Worm (Caenorhabditis elegans) whole organism, L1 larva: Measurements from ENCODE around the gene C18D11.1.

Experiments used
- C16A3.4 ChIP-seq: fragments of 150-350 bp; optimal IDR thresholded peaks from 2 replicates; lab custom pipeline; 2014; ENCODE audit warnings: missing biosample characterization, missing genetic modification characterization
- C34B4.2 ChIP-seq: sonication (generic microtip); optimal IDR thresholded peaks from 2 replicates; lab custom pipeline; 2017; ENCODE audit warnings: mild to moderate bottlenecking, missing genetic modification characterization, missing compliant biosample characterization
- Y116A8C.19 ChIP-seq: sonication (generic microtip); optimal IDR thresholded peaks from 2 replicates; lab custom pipeline; 2016; ENCODE audit warnings: missing compliant biosample characterization, missing genetic modification characterization, borderline replicate concordance
- alr-1 ChIP-seq: fragments of 200-800 bp; sonication (Bioruptor generic); optimal IDR thresholded peaks from 2 replicates; lab custom pipeline; 2018; ENCODE audit warnings: borderline replicate concordance, mild to moderate bottlenecking, missing genetic modification characterization, missing compliant biosample characterization
- blmp-1 ChIP-seq: fragments of 150-350 bp; optimal IDR thresholded peaks from 2 replicates; lab custom pipeline; 2014; ENCODE audit warnings: missing biosample characterization, missing genetic modification characterization
- ceh-82 ChIP-seq, 3 experiments: fragments of 150-350 bp in 1 of 3; sonication (generic microtip) in 2 of 3; optimal IDR thresholded peaks; 2 replicates each; lab custom pipeline; 2014 to 2017; ENCODE audit warnings: missing biosample characterization in 3 of 3, missing genetic modification characterization in 3 of 3
- ceh-90 ChIP-seq: sonication (generic microtip); optimal IDR thresholded peaks from 2 replicates; lab custom pipeline; 2016; ENCODE audit warnings: missing genetic modification characterization, missing compliant biosample characterization
- ces-1 ChIP-seq: fragments of 150-350 bp; optimal IDR thresholded peaks from 2 replicates; lab custom pipeline; 2014; ENCODE audit warnings: missing biosample characterization, missing genetic modification reagents, missing genetic modification characterization
- dpl-1 ChIP-seq, 3 experiments: fragments of 150-350 bp in 2 of 3; sonication (generic microtip) in 1 of 3; optimal IDR thresholded peaks; 2 replicates each; lab custom pipeline; 2014 to 2017; ENCODE audit warnings: missing biosample characterization in 3 of 3, missing genetic modification characterization in 3 of 3, missing genetic modification reagents in 3 of 3
- dsc-1 ChIP-seq: sonication (generic microtip); optimal IDR thresholded peaks from 2 replicates; lab custom pipeline; 2016; ENCODE audit warnings: mild to moderate bottlenecking, missing genetic modification characterization, missing compliant biosample characterization
- efl-3 ChIP-seq: fragments of 200-800 bp; sonication (Bioruptor generic); optimal IDR thresholded peaks from 2 replicates; lab custom pipeline; 2018; ENCODE audit warnings: mild to moderate bottlenecking, missing genetic modification characterization, missing compliant biosample characterization
- egl-13 ChIP-seq: sonication (generic microtip); optimal IDR thresholded peaks from 2 replicates; lab custom pipeline; 2016; ENCODE audit warnings: missing genotype, missing genetic modification reagents, missing genetic modification characterization, missing compliant biosample characterization
- egl-27 ChIP-seq, 2 experiments: fragments of 150-350 bp in 1 of 2; sonication (generic microtip); optimal IDR thresholded peaks; 3 replicates each; lab custom pipeline; 2017 to 2018; ENCODE audit warnings: missing biosample characterization in 2 of 2, missing genetic modification characterization in 2 of 2, missing genetic modification reagents in 2 of 2
- ets-5 ChIP-seq: fragments of 200-800 bp; sonication (Bioruptor generic); IDR thresholded peaks from 2 replicates; pipeline ENCODE4 v1.3.6; 2022; ENCODE audit warnings: missing genetic modification characterization, missing compliant biosample characterization
- fkh-10 ChIP-seq: sonication (generic microtip); optimal IDR thresholded peaks from 2 replicates; lab custom pipeline; 2017; ENCODE audit warnings: missing biosample characterization, missing genetic modification reagents, missing genetic modification characterization
- fkh-4 ChIP-seq: sonication (generic microtip); optimal IDR thresholded peaks from 2 replicates; lab custom pipeline; 2016; ENCODE audit warnings: missing compliant biosample characterization, missing genetic modification characterization, borderline replicate concordance
- fos-1 ChIP-seq: fragments of 150-350 bp; optimal IDR thresholded peaks from 2 replicates; lab custom pipeline; 2014; ENCODE audit warnings: missing biosample characterization, missing genetic modification characterization
- hlh-17 ChIP-seq: fragments of 200-800 bp; sonication (Bioruptor generic); optimal IDR thresholded peaks from 2 replicates; lab custom pipeline; 2018; ENCODE audit warnings: missing genetic modification characterization, mild to moderate bottlenecking, missing compliant biosample characterization, moderate library complexity, borderline replicate concordance
- hpl-2 ChIP-seq: fragments of 150-350 bp; optimal IDR thresholded peaks from 2 replicates; lab custom pipeline; 2014; ENCODE audit warnings: missing biosample characterization, missing genetic modification reagents, missing genetic modification characterization
- irx-1 ChIP-seq: sonication (generic microtip); optimal IDR thresholded peaks from 2 replicates; lab custom pipeline; 2016; ENCODE audit warnings: missing genetic modification characterization, missing compliant biosample characterization
- isw-1 ChIP-seq: fragments of 200-800 bp; sonication (Bioruptor generic); IDR thresholded peaks from 2 replicates; pipeline ENCODE4 v1.3.6; 2022; ENCODE audit warnings: missing genetic modification characterization, missing compliant biosample characterization
- jun-1 ChIP-seq: fragments of 150-350 bp; optimal IDR thresholded peaks from 2 replicates; lab custom pipeline; 2014; ENCODE audit warnings: missing biosample characterization, missing genetic modification reagents, missing genetic modification characterization
- lin-13 ChIP-seq: fragments of 150-350 bp; optimal IDR thresholded peaks from 2 replicates; lab custom pipeline; 2014; ENCODE audit warnings: missing biosample characterization, missing genetic modification reagents, missing genetic modification characterization
- lin-15B ChIP-seq: fragments of 150-350 bp; sonication (generic microtip); optimal IDR thresholded peaks from 3 replicates; lab custom pipeline; 2014; ENCODE audit warnings: missing biosample characterization, missing genetic modification characterization
- lin-35 ChIP-seq, 2 experiments: fragments of 150-350 bp; optimal IDR thresholded peaks; 2 replicates each; lab custom pipeline; 2014; ENCODE audit warnings: missing biosample characterization in 2 of 2, missing genetic modification characterization in 2 of 2, missing genetic modification reagents in 2 of 2
- lir-3 ChIP-seq: sonication (generic microtip); optimal IDR thresholded peaks from 2 replicates; lab custom pipeline; 2016; ENCODE audit warnings: mild to moderate bottlenecking, missing genetic modification characterization, moderate library complexity, missing compliant biosample characterization; ENCODE audit not compliant: poor library complexity
- mab-9 ChIP-seq: fragments of 200-800 bp; sonication (Bioruptor generic); IDR thresholded peaks from 2 replicates; pipeline ENCODE4 v1.3.6; 2022; ENCODE audit warnings: missing genetic modification reagents, missing genetic modification characterization, missing compliant biosample characterization
- mep-1 ChIP-seq: fragments of 150-350 bp; optimal IDR thresholded peaks from 2 replicates; lab custom pipeline; 2014; ENCODE audit warnings: missing biosample characterization, missing genetic modification characterization
- nhr-12 ChIP-seq: sonication (generic microtip); optimal IDR thresholded peaks from 2 replicates; lab custom pipeline; 2017; ENCODE audit warnings: missing biosample characterization, missing genetic modification characterization
- nhr-76 ChIP-seq: sonication (generic microtip); optimal IDR thresholded peaks from 2 replicates; lab custom pipeline; 2017; ENCODE audit warnings: missing biosample characterization, missing genetic modification characterization
- nhr-84 ChIP-seq: sonication (generic microtip); optimal IDR thresholded peaks from 2 replicates; lab custom pipeline; 2017; ENCODE audit warnings: missing biosample characterization, missing genetic modification characterization
- nhr-85 ChIP-seq: sonication (generic microtip); peaks from one replicate; lab custom pipeline; 2016; ENCODE audit warnings: missing genetic modification characterization, inconsistent platforms, missing compliant biosample characterization
- nhr-90 ChIP-seq: sonication (generic microtip); optimal IDR thresholded peaks from 2 replicates; lab custom pipeline; 2016; ENCODE audit warnings: mild to moderate bottlenecking, missing genetic modification characterization, missing compliant biosample characterization; ENCODE audit not compliant: poor library complexity
- pax-3 ChIP-seq: fragments of 200-800 bp; sonication (Bioruptor generic); optimal IDR thresholded peaks from 2 replicates; lab custom pipeline; 2018; ENCODE audit warnings: mild to moderate bottlenecking, missing genetic modification characterization, moderate library complexity, missing compliant biosample characterization
- pqm-1 ChIP-seq: sonication (generic microtip); optimal IDR thresholded peaks from 3 replicates; lab custom pipeline; 2017; ENCODE audit warnings: missing biosample characterization, missing genetic modification characterization
- sox-4 ChIP-seq: sonication (generic microtip); optimal IDR thresholded peaks from 2 replicates; lab custom pipeline; 2016; ENCODE audit warnings: missing genetic modification characterization, missing compliant biosample characterization
- sup-37 ChIP-seq: fragments of 200-800 bp; sonication (Bioruptor generic); optimal IDR thresholded peaks from 2 replicates; lab custom pipeline; 2018; ENCODE audit warnings: mild to moderate bottlenecking, missing genetic modification characterization, missing compliant biosample characterization
- swsn-7 ChIP-seq: sonication (generic microtip); optimal IDR thresholded peaks from 2 replicates; lab custom pipeline; 2016; ENCODE audit warnings: missing genetic modification characterization, missing compliant biosample characterization
- tlp-1 ChIP-seq: fragments of 150-350 bp; optimal IDR thresholded peaks from 2 replicates; lab custom pipeline; 2014; ENCODE audit warnings: missing biosample characterization, missing genetic modification characterization
- unc-130 ChIP-seq: fragments of 150-350 bp; optimal IDR thresholded peaks from 2 replicates; lab custom pipeline; 2017; ENCODE audit warnings: missing biosample characterization, missing genetic modification characterization, inconsistent platforms
- unc-62 ChIP-seq: fragments of 150-350 bp; optimal IDR thresholded peaks from 2 replicates; lab custom pipeline; 2014; ENCODE audit warnings: missing biosample characterization, missing genetic modification reagents, missing genetic modification characterization
- unc-86 ChIP-seq: sonication (generic microtip); optimal IDR thresholded peaks from 2 replicates; lab custom pipeline; 2016; ENCODE audit warnings: missing genetic modification characterization, missing compliant biosample characterization
- vab-15 ChIP-seq: sonication (generic microtip); optimal IDR thresholded peaks from 2 replicates; lab custom pipeline; 2017; ENCODE audit warnings: missing genotype, mild to moderate bottlenecking, missing genetic modification characterization, missing compliant biosample characterization
- xbp-1 ChIP-seq: sonication (generic microtip); optimal IDR thresholded peaks from 2 replicates; lab custom pipeline; 2016; ENCODE audit warnings: missing genetic modification characterization, missing compliant biosample characterization
- zip-4 ChIP-seq: fragments of 200-800 bp; sonication (Bioruptor generic); optimal IDR thresholded peaks from 2 replicates; lab custom pipeline; 2018; ENCODE audit warnings: mild to moderate bottlenecking, missing genetic modification characterization, moderate library complexity, missing compliant biosample characterization
- ztf-4 ChIP-seq: fragments of 150-350 bp; optimal IDR thresholded peaks from 2 replicates; lab custom pipeline; 2014; ENCODE audit warnings: missing biosample characterization, missing genetic modification characterization

C18D11.1 gene

ce11 chrIII:11825654-11826053, 9.3 kb downstream of the C18D11.1 start (continued):
- peak; percentile 38 for TF ChIP-seq swsn-7 (tag; lab: Kevin White, UChicago)
- no peak for TF ChIP-seq mab-9 (GFP tag; lab: Robert Waterston, UW)
- no peak for TF ChIP-seq C34B4.2
- peak; percentile 84 for TF ChIP-seq unc-130 (tag; lab: Kevin White, UChicago)
- TF ChIP-seq egl-13, result no peak
- no peak for TF ChIP-seq ces-1 (GFP tag; lab: Kevin White, UChicago)
- no peak for TF ChIP-seq Y116A8C.19
- TF ChIP-seq ceh-90, result no peak
- peak; percentile 27 to 85 (median 32) for TF ChIP-seq ceh-82 (tag; optimal IDR thresholded peaks at IDR 0.05; lab: Kevin White, UChicago)
- peak; percentile 82 for TF ChIP-seq C16A3.4 (tag; lab: Kevin White, UChicago)
- TF ChIP-seq mep-1, result peak; percentile 49
- TF ChIP-seq blmp-1 (tag; lab: Kevin White, UChicago), result peak; percentile 65
- TF ChIP-seq nhr-76 (tag; lab: Kevin White, UChicago), result no peak
- TF ChIP-seq dpl-1 (GFP tag; optimal IDR thresholded peaks at IDR 0.05; lab: Kevin White, UChicago), result peak; percentile 33 to 76 (median 58)
- TF ChIP-seq hpl-2 (GFP tag; lab: Kevin White, UChicago), result no peak
- TF ChIP-seq xbp-1 (tag; lab: Kevin White, UChicago), result peak; percentile 47
- TF ChIP-seq ztf-4 (tag; lab: Kevin White, UChicago), result no peak
- no peak for TF ChIP-seq ets-5
- TF ChIP-seq fkh-4 (tag; lab: Kevin White, UChicago), result no peak
- no peak for TF ChIP-seq zip-4 (GFP tag; lab: Kevin White, UChicago)
- TF ChIP-seq hlh-17 (GFP tag; lab: Kevin White, UChicago), result no peak
- peak; percentile 34 for TF ChIP-seq fos-1 (tag; lab: Kevin White, UChicago)
- TF ChIP-seq lin-13 (GFP tag; lab: Kevin White, UChicago), result peak; percentile 40
- no peak for TF ChIP-seq fkh-10
- TF ChIP-seq nhr-85 (tag; lab: Kevin White, UChicago), result no peak
- TF ChIP-seq pqm-1 (tag; lab: Kevin White, UChicago), result no peak
- no peak for TF ChIP-seq egl-27 (tag; optimal IDR thresholded peaks at IDR 0.05; lab: Kevin White, UChicago)
- TF ChIP-seq nhr-12 (tag; lab: Kevin White, UChicago), result no peak
- TF ChIP-seq alr-1 (tag; lab: Kevin White, UChicago), result no peak
- peak; percentile 72 for TF ChIP-seq vab-15 (tag; lab: Kevin White, UChicago)
- no peak for TF ChIP-seq lir-3
- TF ChIP-seq lin-15B (tag; lab: Kevin White, UChicago), result peak; percentile 76
- no peak for TF ChIP-seq sup-37 (GFP tag; lab: Kevin White, UChicago)
- TF ChIP-seq tlp-1 (tag; lab: Kevin White, UChicago), result no peak
- peak; percentile 41; the same call in 1 of the 2 replicates for TF ChIP-seq isw-1 (GFP tag; lab: Robert Waterston, UW)
- TF ChIP-seq unc-62, result no peak
- no peak for TF ChIP-seq irx-1
- TF ChIP-seq efl-3, result no peak
- peak; percentile 55 for TF ChIP-seq dsc-1 (tag; lab: Kevin White, UChicago)
- TF ChIP-seq nhr-90 (tag; lab: Kevin White, UChicago), result peak; percentile 16
- no peak for TF ChIP-seq nhr-84 (tag; lab: Kevin White, UChicago)
- peak; percentile 6 for TF ChIP-seq unc-86 (tag; lab: Kevin White, UChicago)
- peak; percentile 72 to 78 for TF ChIP-seq lin-35 (GFP tag; optimal IDR thresholded peaks at IDR 0.05; lab: Kevin White, UChicago)
- TF ChIP-seq, all 84 proteins: peak for 33

ce11 chrIII:11826118-11826517, 9.7 kb downstream of the C18D11.1 start, which contains the start of gene rsp-8:
TSS of gene rsp-8 (plus strand) at chrIII:11826418.
- TF ChIP-seq sox-4 (no peak), jun-1 (tag; lab: Kevin White, UChicago) (no peak), xbp-1 (tag; lab: Kevin White, UChicago) (no peak), pax-3 (tag; lab: Kevin White, UChicago) (no peak), nhr-85 (tag; lab: Kevin White, UChicago) (peak; percentile 2)
